Fruit fly (Drosophila melanogaster) Kc167 (cell line): ENCODE data around the gene CG46510.
"Not testable (repeated sequence)": the region's sequence is repeated elsewhere in the genome, so short reads cannot be mapped to it uniquely, and the experiment has no call there.

ENCODE experiments used
- Myc ChIP-seq: fragments of >200 bp; optimal IDR thresholded peaks from 2 replicates; lab custom pipeline; 2017; ENCODE audit warnings: missing external identifiers
- psq ChIP-seq: fragments of >200 bp; optimal IDR thresholded peaks from 2 replicates; lab custom pipeline; 2017; ENCODE audit warnings: missing external identifiers

DNA sequence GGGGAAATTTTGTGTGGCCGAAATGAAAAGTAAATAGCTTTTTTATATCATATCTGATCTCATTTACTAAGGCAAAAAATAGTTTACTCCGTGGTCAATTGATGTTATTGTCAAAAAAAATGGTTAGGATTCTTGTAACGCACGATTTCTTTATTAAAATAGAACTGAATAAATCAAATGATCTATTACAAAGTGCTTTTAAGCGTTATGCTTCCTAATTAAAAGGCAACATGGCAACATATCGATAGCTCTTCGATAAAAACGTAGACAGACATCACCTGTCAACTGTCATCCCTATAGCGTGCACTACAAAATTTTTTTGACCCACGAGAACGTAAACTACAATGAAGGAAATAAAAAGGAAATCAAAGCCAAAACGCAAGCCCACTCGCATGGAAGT lies 39.8 kb downstream of the CG46510 start, which contains the start of gene CG46517:
- TF ChIP-seq psq, Myc (lab: Kevin White, UChicago): not testable (repeated sequence)
